Worm (Caenorhabditis elegans) whole organism, L3 larva: ENCODE measurements around the gene nfm-1.

Source experiments
- R02D3.7 ChIP-seq: fragments of 150-350 bp; optimal IDR thresholded peaks from 2 replicates; lab custom pipeline; 2014; ENCODE audit warnings: missing biosample characterization, missing genetic modification characterization
- ZK546.5 ChIP-seq: sonication (generic microtip); optimal IDR thresholded peaks from 2 replicates; lab custom pipeline; 2017; ENCODE audit warnings: missing biosample characterization, missing genetic modification characterization
- aly-2 ChIP-seq: fragments of 150-350 bp; optimal IDR thresholded peaks from 2 replicates; lab custom pipeline; 2014; ENCODE audit warnings: missing biosample characterization, missing genetic modification characterization
- ama-1 ChIP-seq: fragments of 150-350 bp; optimal IDR thresholded peaks from 2 replicates; lab custom pipeline; 2018
- ceh-16 ChIP-seq: sonication (generic microtip); optimal IDR thresholded peaks from 2 replicates; lab custom pipeline; 2017; ENCODE audit warnings: missing biosample characterization, missing genetic modification characterization
- ceh-28 ChIP-seq: fragments of 150-350 bp; optimal IDR thresholded peaks from 2 replicates; lab custom pipeline; 2014; ENCODE audit warnings: missing biosample characterization, missing genetic modification reagents, missing genetic modification characterization
- ceh-82 ChIP-seq: fragments of 150-350 bp; optimal IDR thresholded peaks from 2 replicates; lab custom pipeline; 2014; ENCODE audit warnings: missing biosample characterization, missing genetic modification characterization
- ceh-9 ChIP-seq: sonication (generic microtip); optimal IDR thresholded peaks from 2 replicates; lab custom pipeline; 2018; ENCODE audit warnings: missing biosample characterization, missing genetic modification characterization
- daf-12 ChIP-seq: fragments of 150-350 bp; optimal IDR thresholded peaks from 2 replicates; lab custom pipeline; 2014; ENCODE audit warnings: missing biosample characterization, missing genetic modification reagents, missing genetic modification characterization
- egl-27 ChIP-seq: sonication (generic microtip); optimal IDR thresholded peaks from 4 replicates; lab custom pipeline; 2017; ENCODE audit warnings: missing biosample characterization, missing genetic modification reagents, missing genetic modification characterization
- egl-5 ChIP-seq: fragments of 150-350 bp; optimal IDR thresholded peaks from 2 replicates; lab custom pipeline; 2017; ENCODE audit warnings: missing biosample characterization, missing genetic modification reagents, missing genetic modification characterization, inconsistent platforms
- elt-1 ChIP-seq: fragments of 150-350 bp; optimal IDR thresholded peaks from 2 replicates; lab custom pipeline; 2014; ENCODE audit warnings: missing biosample characterization, missing genetic modification characterization
- elt-2 ChIP-seq: sonication (generic microtip); optimal IDR thresholded peaks from 2 replicates; lab custom pipeline; 2016; ENCODE audit warnings: missing genetic modification reagents, mild to moderate bottlenecking, missing genetic modification characterization, missing compliant biosample characterization
- elt-3 ChIP-seq, 3 experiments: fragments of 150-350 bp in 1 of 3; sonication (generic microtip) in 2 of 3; optimal IDR thresholded peaks; 2 replicates in 2 of 3; 4 replicates in 1 of 3; lab custom pipeline; 2014 to 2017; ENCODE audit warnings: missing biosample characterization in 3 of 3, missing genetic modification characterization in 3 of 3
- eor-1 ChIP-seq, 2 experiments: fragments of 150-350 bp; optimal IDR thresholded peaks; 2 replicates each; lab custom pipeline; 2014 to 2018; ENCODE audit warnings: missing biosample characterization in 2 of 2, missing genetic modification characterization in 2 of 2
- fkh-10 ChIP-seq: sonication (generic microtip); optimal IDR thresholded peaks from 2 replicates; lab custom pipeline; 2017; ENCODE audit warnings: missing biosample characterization, missing genetic modification reagents, missing genetic modification characterization
- fkh-2 ChIP-seq: fragments of 150-350 bp; optimal IDR thresholded peaks from 2 replicates; lab custom pipeline; 2014; ENCODE audit warnings: missing biosample characterization, missing genetic modification reagents, missing genetic modification characterization
- fos-1 ChIP-seq: fragments of 150-350 bp; optimal IDR thresholded peaks from 2 replicates; lab custom pipeline; 2014; ENCODE audit warnings: missing biosample characterization, missing genetic modification characterization
- hmg-11 ChIP-seq: sonication (generic microtip); optimal IDR thresholded peaks from 2 replicates; lab custom pipeline; 2016; ENCODE audit warnings: missing genetic modification characterization, missing compliant biosample characterization
- jun-1 ChIP-seq: fragments of 150-350 bp; optimal IDR thresholded peaks from 2 replicates; lab custom pipeline; 2014; ENCODE audit warnings: missing biosample characterization, missing genetic modification reagents, missing genetic modification characterization
- lin-15B ChIP-seq: fragments of 150-350 bp; optimal IDR thresholded peaks from 2 replicates; lab custom pipeline; 2014; ENCODE audit warnings: missing biosample characterization, missing genetic modification characterization
- lin-39 ChIP-seq: fragments of 150-350 bp; optimal IDR thresholded peaks from 2 replicates; lab custom pipeline; 2018; ENCODE audit warnings: missing biosample characterization, missing genetic modification reagents, missing genetic modification characterization
- lsy-12 ChIP-seq: sonication (generic microtip); optimal IDR thresholded peaks from 2 replicates; lab custom pipeline; 2016; ENCODE audit warnings: mild to moderate bottlenecking, missing genetic modification characterization, missing compliant biosample characterization
- mdl-1 ChIP-seq: fragments of 150-350 bp; optimal IDR thresholded peaks from 2 replicates; lab custom pipeline; 2014; ENCODE audit warnings: missing biosample characterization, missing genetic modification characterization
- mml-1 ChIP-seq: fragments of 150-350 bp; sonication (generic microtip); optimal IDR thresholded peaks from 3 replicates; lab custom pipeline; 2014; ENCODE audit warnings: missing biosample characterization, missing genetic modification characterization
- nfya-1 ChIP-seq: sonication (generic microtip); optimal IDR thresholded peaks from 2 replicates; lab custom pipeline; 2017; ENCODE audit warnings: missing genetic modification characterization, mild to moderate bottlenecking, missing compliant biosample characterization, antibody characterized with exemption, moderate library complexity; ENCODE audit not compliant: insufficient read depth
- nhr-11 ChIP-seq: fragments of 150-350 bp; optimal IDR thresholded peaks from 2 replicates; lab custom pipeline; 2014; ENCODE audit warnings: missing biosample characterization, missing genetic modification characterization
- nhr-12 ChIP-seq: fragments of 150-350 bp; optimal IDR thresholded peaks from 2 replicates; lab custom pipeline; 2014; ENCODE audit warnings: missing biosample characterization, missing genetic modification characterization
- nhr-23 ChIP-seq: fragments of 150-350 bp; optimal IDR thresholded peaks from 2 replicates; lab custom pipeline; 2014; ENCODE audit warnings: missing biosample characterization, missing genetic modification reagents, missing genetic modification characterization
- nhr-237 ChIP-seq: fragments of 150-350 bp; optimal IDR thresholded peaks from 2 replicates; lab custom pipeline; 2014; ENCODE audit warnings: missing biosample characterization, missing genetic modification characterization
- nhr-25 ChIP-seq: sonication (generic microtip); optimal IDR thresholded peaks from 2 replicates; lab custom pipeline; 2017; ENCODE audit warnings: missing biosample characterization, missing genetic modification characterization
- nhr-28 ChIP-seq: fragments of 150-350 bp; optimal IDR thresholded peaks from 2 replicates; lab custom pipeline; 2014; ENCODE audit warnings: missing biosample characterization, missing genetic modification characterization
- nhr-43 ChIP-seq: sonication (generic microtip); optimal IDR thresholded peaks from 2 replicates; lab custom pipeline; 2016; ENCODE audit warnings: mild to moderate bottlenecking, missing genetic modification characterization, missing compliant biosample characterization; ENCODE audit not compliant: poor library complexity, severe bottlenecking
- nhr-67 ChIP-seq: fragments of 150-350 bp; optimal IDR thresholded peaks from 2 replicates; lab custom pipeline; 2014; ENCODE audit warnings: missing biosample characterization, missing genetic modification characterization
- nhr-76 ChIP-seq: fragments of 150-350 bp; sonication (generic microtip); optimal IDR thresholded peaks from 5 replicates; lab custom pipeline; 2014; ENCODE audit warnings: missing biosample characterization, missing genetic modification characterization
- nhr-77 ChIP-seq: fragments of 150-350 bp; optimal IDR thresholded peaks from 2 replicates; lab custom pipeline; 2014; ENCODE audit warnings: missing biosample characterization, missing genetic modification characterization
- pha-4 ChIP-seq: fragments of 150-350 bp; optimal IDR thresholded peaks from 2 replicates; lab custom pipeline; 2014; ENCODE audit warnings: missing biosample characterization, missing genetic modification reagents, missing genetic modification characterization
- pqm-1 ChIP-seq: fragments of 150-350 bp; optimal IDR thresholded peaks from 2 replicates; lab custom pipeline; 2017; ENCODE audit warnings: missing biosample characterization, missing genetic modification characterization, inconsistent platforms
- sea-2 ChIP-seq: fragments of 150-350 bp; sonication (generic microtip); optimal IDR thresholded peaks from 4 replicates; lab custom pipeline; 2014; ENCODE audit warnings: missing biosample characterization, missing genetic modification reagents, missing genetic modification characterization
- skn-1 ChIP-seq: fragments of 150-350 bp; optimal IDR thresholded peaks from 2 replicates; lab custom pipeline; 2014; ENCODE audit warnings: missing biosample characterization, missing genetic modification characterization
- snpc-4 ChIP-seq: fragments of 150-350 bp; optimal IDR thresholded peaks from 2 replicates; lab custom pipeline; 2014; ENCODE audit warnings: missing biosample characterization, missing genetic modification characterization
- tbx-2 ChIP-seq: sonication (generic microtip); optimal IDR thresholded peaks from 2 replicates; lab custom pipeline; 2016; ENCODE audit warnings: mild to moderate bottlenecking, missing genetic modification characterization, missing compliant biosample characterization
- unc-39 ChIP-seq: sonication (generic microtip); optimal IDR thresholded peaks from 4 replicates; lab custom pipeline; 2017; ENCODE audit warnings: missing biosample characterization, missing genetic modification characterization
- unc-62 ChIP-seq: fragments of 150-350 bp; sonication (generic microtip); optimal IDR thresholded peaks from 4 replicates; lab custom pipeline; 2014; ENCODE audit warnings: missing biosample characterization, missing genetic modification reagents, missing genetic modification characterization
- zag-1 ChIP-seq: fragments of 150-350 bp; optimal IDR thresholded peaks from 2 replicates; lab custom pipeline; 2014; ENCODE audit warnings: missing biosample characterization, missing genetic modification characterization
- ztf-11 ChIP-seq: fragments of 150-350 bp; optimal IDR thresholded peaks from 2 replicates; lab custom pipeline; 2014; ENCODE audit warnings: missing biosample characterization, missing genetic modification characterization
- ztf-4 ChIP-seq: fragments of 150-350 bp; optimal IDR thresholded peaks from 2 replicates; lab custom pipeline; 2014; ENCODE audit warnings: missing biosample characterization, missing genetic modification characterization

Gene nfm-1

DNA sequence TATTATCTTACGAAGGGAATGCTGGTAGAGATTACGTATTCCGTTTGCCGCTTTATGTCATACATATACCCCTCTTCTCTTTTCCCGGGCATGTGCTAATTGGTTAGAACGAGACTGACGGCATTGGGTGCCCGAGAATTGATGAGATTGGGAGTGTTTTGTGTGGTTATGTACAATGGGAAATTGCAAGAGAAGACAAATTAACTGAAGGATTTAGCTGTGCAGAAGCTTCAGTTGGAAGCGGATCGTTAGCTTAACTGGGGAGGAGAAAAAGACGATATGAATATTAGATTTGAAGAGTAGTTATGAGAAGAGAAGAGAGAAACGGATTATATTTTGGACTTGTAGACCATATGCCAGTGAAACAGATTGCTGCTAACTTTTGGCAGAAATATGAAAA lies 49.1 kb upstream of the nfm-1 start:
- TF ChIP-seq zag-1 (tag; lab: Kevin White, UChicago): no peak
- no peak for TF ChIP-seq nfya-1
- no peak for TF ChIP-seq ztf-11 (tag; lab: Kevin White, UChicago)
- no peak for TF ChIP-seq tbx-2 (tag; lab: Kevin White, UChicago)
- no peak for TF ChIP-seq mml-1
- TF ChIP-seq daf-12 (tag; lab: Kevin White, UChicago): no peak
- no peak for TF ChIP-seq nhr-25 (tag; lab: Kevin White, UChicago)
- no peak for TF ChIP-seq hmg-11
- TF ChIP-seq skn-1 (tag; lab: Kevin White, UChicago): no peak
- TF ChIP-seq nhr-43 (tag; lab: Kevin White, UChicago): no peak
- no peak for TF ChIP-seq elt-1 (tag; lab: Kevin White, UChicago)
- TF ChIP-seq lin-15B: no peak
- no peak for TF ChIP-seq ceh-16 (tag; lab: Kevin White, UChicago)
- TF ChIP-seq elt-3 (tag; optimal IDR thresholded peaks at IDR 0.05; lab: Kevin White, UChicago): no peak
- no peak for TF ChIP-seq nhr-77 (tag; lab: Kevin White, UChicago)
- TF ChIP-seq fkh-10 (GFP tag; lab: Kevin White, UChicago): no peak
- no peak for TF ChIP-seq lin-39 (tag; lab: Kevin White, UChicago)
- TF ChIP-seq nhr-11 (tag; lab: Kevin White, UChicago): no peak
- no peak for TF ChIP-seq nhr-237 (tag; lab: Kevin White, UChicago)
- TF ChIP-seq, all 47 proteins: peak for 0

DNA sequence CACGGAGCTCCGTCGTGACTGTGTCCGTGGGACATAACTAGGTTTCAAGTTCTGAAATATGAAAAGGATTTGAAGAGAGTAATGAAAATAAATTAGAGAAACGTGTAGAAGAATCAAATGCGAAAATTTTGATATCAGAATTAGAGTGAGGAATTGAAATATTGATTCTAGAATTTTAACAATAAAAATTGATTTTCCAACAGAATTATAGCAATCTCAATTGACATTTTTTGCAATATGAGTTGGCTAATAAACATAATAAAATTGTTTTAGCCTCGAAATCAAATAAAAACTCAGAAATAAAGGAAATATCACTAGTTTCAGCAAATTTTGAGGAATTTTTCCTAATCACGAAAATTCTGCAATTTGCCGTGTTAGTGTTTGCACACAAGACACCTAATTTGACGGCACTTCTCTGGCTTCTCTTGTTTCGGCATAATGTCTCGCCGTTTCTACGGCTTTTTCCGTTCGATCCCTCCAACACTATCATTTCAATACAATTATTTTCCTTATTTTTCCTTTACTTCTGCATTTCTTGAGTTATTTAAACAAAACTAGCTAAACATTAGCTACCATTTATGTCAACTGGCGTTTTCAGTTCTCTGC lies 42.9 kb upstream of the nfm-1 start, which contains the start of gene nmt-1:
Gene nmt-1 (minus strand): TSS at position 51 of the 606 bp plus-strand sequence.
- TF ChIP-seq mdl-1 (tag; lab: Kevin White, UChicago): no peak
- no peak for TF ChIP-seq snpc-4 (tag; lab: Kevin White, UChicago)
- no peak for TF ChIP-seq nhr-237 (tag; lab: Kevin White, UChicago)
- TF ChIP-seq aly-2: no peak
- TF ChIP-seq ztf-4: no peak
- TF ChIP-seq ceh-82 (tag; lab: Kevin White, UChicago): no peak
- TF ChIP-seq nhr-43 (tag; lab: Kevin White, UChicago): no peak
- no peak for TF ChIP-seq elt-1 (tag; lab: Kevin White, UChicago)
- TF ChIP-seq mml-1: no peak
- TF ChIP-seq elt-2 (tag; lab: Kevin White, UChicago): no peak
- no peak for TF ChIP-seq nhr-28 (tag; lab: Kevin White, UChicago)
- no peak for TF ChIP-seq ceh-16 (tag; lab: Kevin White, UChicago)
- TF ChIP-seq fkh-10 (GFP tag; lab: Kevin White, UChicago): no peak
- TF ChIP-seq pha-4 (tag; lab: Kevin White, UChicago): peak; percentile 43
- no peak for TF ChIP-seq R02D3.7
- TF ChIP-seq lin-39 (tag; lab: Kevin White, UChicago): peak; percentile 7
- TF ChIP-seq jun-1 (tag; lab: Kevin White, UChicago): no peak
- TF ChIP-seq ceh-28 (tag; lab: Kevin White, UChicago): no peak
- no peak for TF ChIP-seq fkh-2
- no peak for TF ChIP-seq pqm-1 (tag; lab: Kevin White, UChicago)
- no peak for TF ChIP-seq ceh-9 (tag; lab: Kevin White, UChicago)
- no peak for TF ChIP-seq lsy-12 (tag; lab: Kevin White, UChicago)
- TF ChIP-seq nhr-11 (tag; lab: Kevin White, UChicago): no peak
- no peak for TF ChIP-seq sea-2 (GFP tag; lab: Kevin White, UChicago)
- no peak for TF ChIP-seq nhr-76
- no peak for TF ChIP-seq nhr-23 (tag; lab: Kevin White, UChicago)
- TF ChIP-seq unc-62 (GFP tag; lab: Kevin White, UChicago): no peak
- no peak for TF ChIP-seq ZK546.5 (tag; lab: Kevin White, UChicago)
- TF ChIP-seq zag-1 (tag; lab: Kevin White, UChicago): no peak
- TF ChIP-seq unc-39 (tag; lab: Kevin White, UChicago): no peak
- no peak for TF ChIP-seq daf-12 (tag; lab: Kevin White, UChicago)
- TF ChIP-seq nhr-25 (tag; lab: Kevin White, UChicago): peak; percentile 54
- TF ChIP-seq elt-3 (tag; optimal IDR thresholded peaks at IDR 0.05; lab: Kevin White, UChicago): no peak
- no peak for TF ChIP-seq egl-27
- TF ChIP-seq nhr-12: no peak
- peak; percentile 28 for TF ChIP-seq lin-15B
- TF ChIP-seq tbx-2 (tag; lab: Kevin White, UChicago): no peak
- no peak for TF ChIP-seq nhr-67 (tag; lab: Kevin White, UChicago)
- no peak for TF ChIP-seq ama-1 (lab: Kevin White, UChicago)
- TF ChIP-seq nfya-1: peak; percentile 42
- no peak for TF ChIP-seq eor-1 (tag; optimal IDR thresholded peaks at IDR 0.05; lab: Kevin White, UChicago)
- TF ChIP-seq nhr-77 (tag; lab: Kevin White, UChicago): no peak
- TF ChIP-seq hmg-11: peak; percentile 76
- no peak for TF ChIP-seq egl-5 (tag; lab: Kevin White, UChicago)
- TF ChIP-seq fos-1 (tag; lab: Kevin White, UChicago): no peak
- TF ChIP-seq skn-1 (tag; lab: Kevin White, UChicago): peak; percentile 49
- no peak for TF ChIP-seq ztf-11 (tag; lab: Kevin White, UChicago)
